Worm (Caenorhabditis elegans) whole organism, mixed stage, embryonic: ENCODE results near the gene F08F3.10.

ENCODE experiments used
- mab-5 ChIP-seq: fragments of 150-350 bp; optimal IDR thresholded peaks from 2 replicates; lab custom pipeline; 2014; ENCODE audit warnings: missing biosample characterization, missing genetic modification characterization
- nhr-237 ChIP-seq: fragments of 150-350 bp; optimal IDR thresholded peaks from 2 replicates; lab custom pipeline; 2014; ENCODE audit warnings: missing biosample characterization, missing genetic modification characterization
- unc-39 ChIP-seq: fragments of 150-350 bp; optimal IDR thresholded peaks from 2 replicates; lab custom pipeline; 2014; ENCODE audit warnings: missing biosample characterization, missing genetic modification characterization
- unc-62 ChIP-seq: fragments of 150-350 bp; optimal IDR thresholded peaks from 2 replicates; lab custom pipeline; 2014; ENCODE audit warnings: missing biosample characterization, missing genetic modification reagents, missing genetic modification characterization
- zip-8 ChIP-seq: fragments of 150-350 bp; optimal IDR thresholded peaks from 2 replicates; lab custom pipeline; 2014; ENCODE audit warnings: missing biosample characterization, missing genetic modification characterization

DNA sequence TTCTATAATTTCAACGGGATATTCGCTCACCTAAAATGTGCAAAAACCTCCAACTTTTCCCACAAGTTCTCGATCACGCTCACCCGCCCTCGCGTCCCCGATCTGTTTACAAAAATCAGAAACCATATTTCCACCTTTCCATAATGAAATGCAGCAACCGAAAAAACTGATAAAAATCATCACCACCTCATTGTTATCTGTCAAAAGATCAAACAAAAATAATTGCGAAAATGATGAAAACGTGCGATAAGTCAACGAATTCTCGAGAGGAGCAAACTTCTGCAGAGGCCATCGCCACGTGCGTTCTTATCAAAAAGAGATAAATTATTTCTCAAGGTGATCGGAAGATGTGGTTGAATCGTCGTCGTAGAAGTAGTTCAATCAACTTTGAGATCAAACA lies 11.9 kb downstream of the F08F3.10 start:
- no peak for TF ChIP-seq unc-39 (tag; lab: Kevin White, UChicago)
- no peak for TF ChIP-seq nhr-237 (tag; lab: Kevin White, UChicago)
- no peak for TF ChIP-seq unc-62 (GFP tag; lab: Kevin White, UChicago)
- no peak for TF ChIP-seq zip-8 (tag; lab: Kevin White, UChicago)
- no peak for TF ChIP-seq mab-5
